Fruit fly (Drosophila melanogaster): ENCODE results near the gene Trs20.

Gene Trs20

DNA sequence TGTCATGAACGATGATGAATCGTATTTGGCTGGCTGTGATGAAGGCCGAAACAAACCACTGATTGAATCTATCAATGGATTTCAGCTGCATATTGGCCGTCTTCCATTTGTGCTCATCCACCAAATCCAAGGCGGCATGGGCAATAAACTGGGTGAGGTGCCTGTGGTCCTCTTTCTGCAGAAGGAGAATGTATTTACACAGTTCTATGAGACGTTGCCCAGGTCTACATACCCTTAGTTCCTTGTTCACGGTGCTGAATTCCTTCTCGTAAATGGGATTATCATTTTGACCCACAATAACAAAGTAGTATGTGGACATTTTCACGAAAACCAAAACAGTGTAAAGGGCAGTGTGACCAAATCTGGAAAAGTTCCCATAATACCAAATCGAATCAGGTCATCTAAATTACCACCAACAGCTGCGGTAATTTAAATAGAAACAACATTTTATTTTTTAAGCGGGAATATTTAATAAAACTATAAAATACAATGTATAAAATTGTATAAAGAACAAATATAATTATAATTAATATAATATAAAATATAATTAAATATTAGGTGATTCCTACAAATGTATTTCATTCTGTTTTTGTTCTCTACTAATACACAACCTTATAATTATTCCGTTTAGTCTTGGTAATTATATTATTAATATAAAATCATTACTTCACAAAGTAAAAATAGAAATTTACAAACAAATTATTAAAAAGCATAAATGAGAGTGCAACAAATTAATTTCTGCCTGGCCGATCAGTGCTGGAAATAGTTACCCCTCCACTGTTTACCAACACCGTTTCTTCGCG is at the start of gene Trs20, which contains the start of gene elg1:
Gene Trs20 (minus strand): TSS at position 369 of the 803 bp plus-strand sequence.
Gene elg1 (plus strand): TSS at position 765 of the 803 bp plus-strand sequence.
- no peak for TF ChIP-seq CG8478 (optimal IDR thresholded peaks at IDR 0.05)
- TF ChIP-seq CTCF (optimal IDR thresholded peaks at IDR 0.05): no peak

dm6 chr3L:16178433-16178832 is 47.0 kb upstream of the Trs20 start:
- no peak for TF ChIP-seq CTCF (optimal IDR thresholded peaks at IDR 0.05)
- TF ChIP-seq CG8478 (optimal IDR thresholded peaks at IDR 0.05): no peak

- TF ChIP-seq CG8478 (optimal IDR thresholded peaks at IDR 0.05): no peak
- no peak for TF ChIP-seq CTCF (optimal IDR thresholded peaks at IDR 0.05)
Observed at dm6 chr3L:16177751-16178150, 46.3 kb upstream of the Trs20 start.

DNA sequence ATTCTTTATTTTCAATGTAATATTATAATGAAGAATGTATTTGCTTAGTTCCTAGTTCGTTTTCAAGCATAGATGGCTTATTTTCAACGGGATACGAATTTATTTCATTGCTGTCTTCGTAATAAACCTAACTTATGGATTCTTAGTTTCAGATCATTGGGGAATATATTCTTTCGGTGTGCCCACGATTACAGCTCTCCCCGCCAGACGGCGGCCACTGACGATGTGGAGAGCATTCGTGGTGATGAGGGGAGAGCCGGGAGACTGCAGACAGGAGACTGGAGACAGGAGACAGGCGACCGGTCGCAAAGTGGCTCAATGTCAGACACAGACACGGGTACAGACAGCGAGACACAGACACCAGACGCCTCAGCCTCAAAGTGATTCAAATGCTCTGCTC is 45.9 kb upstream of the Trs20 start:
- no peak for TF ChIP-seq CG8478 (optimal IDR thresholded peaks at IDR 0.05)
- no peak for TF ChIP-seq CTCF (optimal IDR thresholded peaks at IDR 0.05)

DNA sequence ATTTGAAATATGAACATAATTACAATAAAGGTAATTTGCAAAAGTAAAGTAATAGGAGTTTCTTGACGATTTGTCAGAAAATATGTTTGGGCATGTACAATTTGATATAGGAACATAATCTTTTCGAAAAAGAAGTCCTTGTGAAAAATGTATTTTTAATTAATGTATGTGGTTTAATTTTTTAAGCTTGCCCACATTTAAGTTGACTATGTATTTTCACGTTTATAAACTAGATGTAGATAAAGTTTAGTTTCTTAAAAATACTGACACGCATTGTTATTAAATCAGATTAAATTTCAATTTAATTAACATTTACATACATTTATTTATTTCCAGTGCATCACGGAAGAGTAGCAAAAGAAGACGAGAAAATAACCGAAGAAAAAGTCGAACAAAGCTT is 45.1 kb upstream of the Trs20 start:
- TF ChIP-seq CTCF (optimal IDR thresholded peaks at IDR 0.05): no peak
- TF ChIP-seq CG8478 (optimal IDR thresholded peaks at IDR 0.05): no peak

DNA sequence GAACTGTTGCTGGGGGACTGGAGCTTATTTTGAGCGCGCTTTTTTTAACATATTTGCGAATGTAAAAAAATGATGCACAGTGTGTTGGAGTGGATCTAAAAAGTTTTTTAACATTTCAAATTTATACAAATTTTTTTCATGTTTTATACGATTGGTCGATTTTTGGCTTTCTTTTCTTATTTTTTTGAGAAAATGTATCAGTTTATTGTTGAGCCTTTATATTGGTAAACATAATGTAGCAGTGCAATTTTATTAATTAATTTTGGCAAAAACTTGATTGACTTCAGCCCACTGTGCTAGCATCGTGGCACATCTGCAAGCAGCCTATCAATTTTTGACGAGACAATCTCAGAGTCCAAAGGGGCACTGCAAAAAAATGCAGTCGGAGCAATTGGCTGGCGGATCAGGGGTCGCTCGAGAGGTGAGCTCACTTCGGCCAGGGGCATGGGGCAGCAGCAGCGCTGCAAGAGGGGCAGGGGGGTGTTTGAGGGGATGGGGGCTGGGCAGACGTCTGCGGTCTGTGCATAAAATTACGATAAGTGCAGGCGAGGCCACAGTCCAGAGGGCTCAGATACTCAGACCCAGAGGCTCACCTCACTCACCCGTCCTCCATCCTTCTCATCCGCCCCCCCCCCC is 44.3 kb upstream of the Trs20 start:
- TF ChIP-seq CTCF (optimal IDR thresholded peaks at IDR 0.05) (no peak), CG8478 (optimal IDR thresholded peaks at IDR 0.05) (no peak)

DNA sequence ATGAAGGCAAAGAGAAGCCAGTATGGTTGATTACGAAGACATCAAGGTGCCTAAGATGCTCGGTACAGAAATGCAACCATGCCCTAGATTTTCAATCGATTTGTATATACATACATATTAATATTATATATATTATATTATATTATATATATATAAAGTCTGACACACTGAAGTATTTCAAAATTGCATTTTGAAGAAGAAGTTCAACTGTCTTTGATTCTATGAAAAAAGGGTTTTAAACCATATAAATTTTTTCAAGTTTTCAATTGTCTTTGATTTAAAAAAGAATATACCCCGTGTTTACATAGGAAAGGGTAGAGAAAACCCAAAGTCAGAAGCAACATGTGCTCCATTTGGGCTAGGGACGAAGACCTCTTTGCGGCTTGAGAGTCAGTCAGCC is 43.3 kb upstream of the Trs20 start:
- no peak for TF ChIP-seq CG8478 (optimal IDR thresholded peaks at IDR 0.05)
- TF ChIP-seq CTCF (optimal IDR thresholded peaks at IDR 0.05): no peak

- TF ChIP-seq CTCF (optimal IDR thresholded peaks at IDR 0.05) (no peak), CG8478 (optimal IDR thresholded peaks at IDR 0.05) (no peak)
Observed at dm6 chr3L:16173818-16174601, 42.6 kb upstream of the Trs20 start.

- TF ChIP-seq CG8478 (optimal IDR thresholded peaks at IDR 0.05): no peak
- TF ChIP-seq CTCF (optimal IDR thresholded peaks at IDR 0.05): no peak
Observed at dm6 chr3L:16172809-16173276, 41.4 kb upstream of the Trs20 start.

dm6 chr3L:16172381-16172780 is 40.9 kb upstream of the Trs20 start:
- TF ChIP-seq CTCF (optimal IDR thresholded peaks at IDR 0.05): no peak
- no peak for TF ChIP-seq CG8478 (optimal IDR thresholded peaks at IDR 0.05)

dm6 chr3L:16171280-16171679 is 39.8 kb upstream of the Trs20 start, which contains the start of gene CG33795:
TSS of gene CG33795 (minus strand) at chr3L:16171380.
- TF ChIP-seq CG8478 (optimal IDR thresholded peaks at IDR 0.05) (no peak), CTCF (optimal IDR thresholded peaks at IDR 0.05) (no peak)

dm6 chr3L:16170006-16170405 is 38.6 kb upstream of the Trs20 start, which contains the start of gene CG33796:
TSS of gene CG33796 (minus strand) at chr3L:16170106.
- TF ChIP-seq CTCF (optimal IDR thresholded peaks at IDR 0.05): no peak
- TF ChIP-seq CG8478 (optimal IDR thresholded peaks at IDR 0.05): no peak

- TF ChIP-seq CG8478 (optimal IDR thresholded peaks at IDR 0.05) (no peak), CTCF (optimal IDR thresholded peaks at IDR 0.05) (no peak)
Observed at dm6 chr3L:16168503-16169189, 37.2 kb upstream of the Trs20 start.

DNA sequence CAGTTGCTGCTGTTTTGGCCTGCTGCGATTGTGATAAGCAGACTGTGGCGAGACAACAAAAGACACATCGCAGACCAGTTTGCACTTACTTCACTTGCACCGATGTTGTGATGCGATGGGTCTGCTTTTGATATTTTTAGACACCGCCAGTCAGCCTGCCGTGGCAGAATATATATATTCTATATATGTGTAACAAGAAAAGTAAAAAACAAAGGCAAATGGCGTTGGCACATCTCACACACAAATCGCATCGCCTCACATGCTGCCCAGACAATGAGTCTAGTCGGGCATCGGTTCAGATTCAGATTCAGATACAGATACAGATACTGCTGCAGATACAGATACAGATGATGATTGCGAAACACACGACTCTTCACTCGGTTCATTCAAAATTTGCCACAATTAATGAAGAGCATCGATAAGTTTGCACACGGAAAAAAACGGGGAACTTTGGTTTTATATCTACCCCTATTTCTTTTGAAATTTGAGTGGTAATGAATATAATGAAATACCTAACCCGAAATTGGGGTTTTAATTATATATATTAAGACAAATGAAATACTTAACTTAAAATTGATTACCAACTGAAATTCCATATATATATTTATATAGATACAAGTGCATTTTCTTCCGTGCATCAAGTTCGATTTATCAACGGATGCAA is 36.4 kb upstream of the Trs20 start:
- no peak for TF ChIP-seq CTCF (optimal IDR thresholded peaks at IDR 0.05)
- no peak for TF ChIP-seq CG8478 (optimal IDR thresholded peaks at IDR 0.05)

Measured in S2 (cell line).